Fruit fly (Drosophila melanogaster) whole organism, embryonic: ENCODE measurements around the gene Rbm13.
A peak's percentile ranks its signal among the peaks of the same experiment; 100 is the strongest.

Source experiments
- Awh ChIP-seq: fragments of 200-800 bp; sonication (Bioruptor generic); IDR thresholded peaks from 2 replicates; pipeline ENCODE4, ENCODE4 v1.3.6; 2022; ENCODE audit warnings: missing biosample characterization, missing genetic modification characterization
- BEAF-32 ChIP-seq: fragments of 200-800 bp; sonication (Bioruptor generic); optimal IDR thresholded peaks from 3 replicates; lab custom pipeline; 2017; ENCODE audit warnings: missing biosample characterization, missing genetic modification characterization, mild to moderate bottlenecking, moderate library complexity, missing genetic modification reagents
- Bgb ChIP-seq: fragments of 200-800 bp; sonication (Bioruptor generic); IDR thresholded peaks from 2 replicates; pipeline ENCODE4 v1.3.6; 2022; ENCODE audit warnings: missing biosample characterization, missing genetic modification characterization; ENCODE audit not compliant: partially characterized antibody
- CG14860 ChIP-seq: fragments of 200-800 bp; sonication (Bioruptor generic); IDR thresholded peaks from 3 replicates; pipeline ENCODE4 v1.3.6; 2022; ENCODE audit warnings: missing biosample characterization, missing genetic modification characterization; ENCODE audit not compliant: partially characterized antibody
- CG16813 ChIP-seq: fragments of 200-800 bp; sonication (Bioruptor generic); IDR thresholded peaks from 3 replicates; pipeline ENCODE4 v1.3.6; 2022; ENCODE audit warnings: missing biosample characterization, missing genetic modification characterization; ENCODE audit not compliant: partially characterized antibody
- CG17359 ChIP-seq: fragments of 200-800 bp; sonication (Bioruptor generic); optimal IDR thresholded peaks from 3 replicates; lab custom pipeline; 2018; ENCODE audit warnings: missing biosample characterization, mild to moderate bottlenecking, missing genetic modification characterization, moderate library complexity
- CG2116 ChIP-seq: fragments of 200-800 bp; sonication (Bioruptor generic); optimal IDR thresholded peaks from 3 replicates; lab custom pipeline; 2018; ENCODE audit warnings: missing biosample characterization, mild to moderate bottlenecking, missing genetic modification characterization
- CG2129 ChIP-seq: fragments of 200-800 bp; sonication (Bioruptor generic); IDR thresholded peaks from 2 replicates; pipeline ENCODE4 v1.3.6; 2022; ENCODE audit warnings: missing biosample characterization, missing genetic modification characterization; ENCODE audit not compliant: partially characterized antibody
- CG31224 ChIP-seq: fragments of 200-800 bp; sonication (Bioruptor generic); IDR thresholded peaks from 2 replicates; pipeline ENCODE4 v1.3.6; 2022; ENCODE audit warnings: missing biosample characterization, missing genetic modification characterization
- CG31441 ChIP-seq: fragments of 200-800 bp; sonication (Bioruptor generic); IDR thresholded peaks from 2 replicates; pipeline ENCODE4 v1.3.6; 2022; ENCODE audit warnings: missing biosample characterization, missing genetic modification characterization
- CG34224 ChIP-seq: fragments of 200-800 bp; sonication (Bioruptor generic); IDR thresholded peaks from 3 replicates; pipeline ENCODE4 v1.3.6; 2022; ENCODE audit warnings: missing biosample characterization, missing genetic modification characterization; ENCODE audit not compliant: partially characterized antibody
- CG3995 ChIP-seq: fragments of 200-800 bp; sonication (Bioruptor generic); optimal IDR thresholded peaks from 3 replicates; lab custom pipeline; 2016; ENCODE audit warnings: missing biosample characterization, missing genetic modification characterization
- CG6272 ChIP-seq: fragments of 200-800 bp; sonication (Bioruptor generic); IDR thresholded peaks from 2 replicates; pipeline ENCODE4 v1.3.6; 2022; ENCODE audit warnings: missing biosample characterization, missing genetic modification characterization
- CTCF ChIP-seq: fragments of 200-800 bp; sonication (Bioruptor generic); optimal IDR thresholded peaks from 2 replicates; lab custom pipeline; 2017; ENCODE audit warnings: missing biosample characterization, mild to moderate bottlenecking, missing genetic modification characterization, moderate library complexity
- CoRest ChIP-seq: fragments of 200-800 bp; sonication (Bioruptor generic); optimal IDR thresholded peaks from 3 replicates; lab custom pipeline; 2018; ENCODE audit warnings: missing biosample characterization, mild to moderate bottlenecking, missing genetic modification characterization, moderate library complexity
- Doc3 ChIP-seq: fragments of 200-800 bp; sonication (Bioruptor generic); IDR thresholded peaks from 3 replicates; pipeline ENCODE4 v1.3.6; 2022; ENCODE audit warnings: missing biosample characterization, missing genetic modification characterization; ENCODE audit not compliant: partially characterized antibody
- Dref ChIP-seq: fragments of 200-800 bp; sonication (Bioruptor generic); IDR thresholded peaks from 2 replicates; pipeline ENCODE4 v1.3.6; 2022; ENCODE audit warnings: missing biosample characterization, missing genetic modification characterization
- HLH3B ChIP-seq: fragments of 200-800 bp; sonication (Bioruptor generic); IDR thresholded peaks from 2 replicates; pipeline ENCODE4 v1.3.6; 2022; ENCODE audit warnings: missing biosample characterization, missing genetic modification characterization
- MBD-R2 ChIP-seq: fragments of 200-800 bp; sonication (Bioruptor generic); IDR thresholded peaks from 2 replicates; pipeline ENCODE4 v1.3.6; 2022; ENCODE audit warnings: missing biosample characterization, missing genetic modification characterization
- MESR4 ChIP-seq: fragments of 200-800 bp; sonication (Bioruptor generic); optimal IDR thresholded peaks from 2 replicates; lab custom pipeline; 2018; ENCODE audit warnings: missing biosample characterization, mild to moderate bottlenecking, missing genetic modification characterization, moderate library complexity
- MTF-1 ChIP-seq: fragments of 200-800 bp; sonication (Bioruptor generic); optimal IDR thresholded peaks from 2 replicates; lab custom pipeline; 2018; ENCODE audit warnings: missing biosample characterization, mild to moderate bottlenecking, missing genetic modification characterization, borderline replicate concordance
- NC2α ChIP-seq: fragments of 200-800 bp; sonication (Bioruptor generic); optimal IDR thresholded peaks from 2 replicates; lab custom pipeline; 2016; ENCODE audit warnings: missing biosample characterization, missing genetic modification characterization
- Nf-YA ChIP-seq: fragments of 200-800 bp; sonication (Bioruptor generic); IDR thresholded peaks from 2 replicates; pipeline ENCODE4 v1.3.6; 2022; ENCODE audit warnings: missing biosample characterization, missing genetic modification characterization
- Scr ChIP-seq: fragments of 200-800 bp; sonication (Bioruptor generic); IDR thresholded peaks from 2 replicates; pipeline ENCODE4 v1.3.6; 2022; ENCODE audit warnings: missing biosample characterization, missing genetic modification characterization; ENCODE audit not compliant: partially characterized antibody
- amos ChIP-seq: fragments of 200-800 bp; sonication (Bioruptor generic); IDR thresholded peaks from 2 replicates; pipeline ENCODE4 v1.3.6; 2022; ENCODE audit warnings: missing biosample characterization, missing genetic modification characterization; ENCODE audit not compliant: partially characterized antibody
- bbx ChIP-seq: fragments of 200-800 bp; sonication (Bioruptor generic); IDR thresholded peaks from 2 replicates; pipeline ENCODE4 v1.3.6; 2022; ENCODE audit warnings: missing biosample characterization, missing genetic modification characterization; ENCODE audit not compliant: partially characterized antibody
- eyg ChIP-seq: fragments of 200-800 bp; sonication (Bioruptor generic); optimal IDR thresholded peaks from 3 replicates; lab custom pipeline; 2016; ENCODE audit warnings: missing biosample characterization, missing genetic modification characterization
- gfzf ChIP-seq: fragments of 200-800 bp; sonication (Bioruptor generic); optimal IDR thresholded peaks from 2 replicates; lab custom pipeline; 2016; ENCODE audit warnings: missing biosample characterization, mild to moderate bottlenecking, missing genetic modification characterization, moderate library complexity
- hb ChIP-seq: fragments of 200-800 bp; sonication (Bioruptor generic); IDR thresholded peaks from 3 replicates; pipeline ENCODE4 v1.3.6; 2022; ENCODE audit warnings: missing biosample characterization, missing genetic modification characterization; ENCODE audit not compliant: partially characterized antibody
- jing ChIP-seq: fragments of 200-800 bp; sonication (Bioruptor generic); optimal IDR thresholded peaks from 2 replicates; lab custom pipeline; 2018; ENCODE audit warnings: missing biosample characterization, mild to moderate bottlenecking, missing genetic modification characterization
- nerfin-2 ChIP-seq: fragments of 200-800 bp; sonication (Bioruptor generic); IDR thresholded peaks from 2 replicates; pipeline ENCODE4 v1.3.6; 2022; ENCODE audit warnings: missing biosample characterization, missing genetic modification characterization; ENCODE audit not compliant: partially characterized antibody
- peb ChIP-seq: fragments of 200-800 bp; sonication (Bioruptor generic); IDR thresholded peaks from 2 replicates; pipeline ENCODE4 v1.3.6; 2022; ENCODE audit warnings: missing biosample characterization, missing genetic modification characterization
- row ChIP-seq: fragments of 200-800 bp; sonication (Bioruptor generic); IDR thresholded peaks from 3 replicates; pipeline ENCODE4 v1.3.6; 2022; ENCODE audit warnings: missing biosample characterization, missing genetic modification characterization
- scrt ChIP-seq: fragments of 200-800 bp; sonication (Bioruptor generic); optimal IDR thresholded peaks from 2 replicates; lab custom pipeline; 2018; ENCODE audit warnings: missing biosample characterization, mild to moderate bottlenecking, missing genetic modification characterization, moderate library complexity
- stwl ChIP-seq: fragments of 200-800 bp; sonication (Bioruptor generic); optimal IDR thresholded peaks from 3 replicates; lab custom pipeline; 2018; ENCODE audit warnings: missing biosample characterization, mild to moderate bottlenecking, missing genetic modification characterization, moderate library complexity
- tll ChIP-seq, 2 experiments: fragments of 200-800 bp in 1 of 2; fragments of >200 bp in 1 of 2; sonication (Bioruptor generic) in 1 of 2; optimal IDR thresholded peaks; 2 replicates each; lab custom pipeline; 2017 to 2019; ENCODE audit warnings: missing biosample characterization in 2 of 2, missing genetic modification characterization in 2 of 2, mild to moderate bottlenecking in 1 of 2, moderate library complexity in 1 of 2
- unc-4 ChIP-seq: fragments of 200-800 bp; sonication (Bioruptor generic); IDR thresholded peaks from 2 replicates; pipeline ENCODE4 v1.3.6; 2022; ENCODE audit warnings: missing biosample characterization, missing genetic modification characterization; ENCODE audit not compliant: partially characterized antibody
- unpg ChIP-seq: fragments of 200-800 bp; sonication (Bioruptor generic); optimal IDR thresholded peaks from 3 replicates; lab custom pipeline; 2018; ENCODE audit warnings: missing biosample characterization, mild to moderate bottlenecking, missing genetic modification characterization, moderate library complexity
- vnd ChIP-seq: fragments of 200-800 bp; sonication (Bioruptor generic); IDR thresholded peaks from 3 replicates; pipeline ENCODE4 v1.3.6; 2022; ENCODE audit warnings: missing biosample characterization, missing genetic modification characterization; ENCODE audit not compliant: partially characterized antibody

Gene Rbm13

dm6 chrX:8901447-8901846 lies at the start of gene Rbm13 (continued):
- no peak for TF ChIP-seq eyg (GFP tag; lab: Kevin White, UChicago)
- no peak for TF ChIP-seq scrt (GFP tag; lab: Kevin White, UChicago)
- no peak for TF ChIP-seq CG31441
- TF ChIP-seq MBD-R2 (GFP tag; lab: Robert Waterston, UW), result peak; percentile 27
- TF ChIP-seq bbx (GFP tag; lab: Robert Waterston, UW), result peak; percentile 77
- peak; percentile 90 for TF ChIP-seq Dref
- no peak for TF ChIP-seq tll (GFP tag; optimal IDR thresholded peaks at IDR 0.05; lab: Kevin White, UChicago)
- 0 out of 3 replicates have a peak, but pooled peaks have one; percentile 19 for TF ChIP-seq Doc3 (GFP tag; lab: Robert Waterston, UW)
- peak; percentile 47; the same call in 2 of the 3 replicates for TF ChIP-seq row (GFP tag; lab: Robert Waterston, UW)
- TF ChIP-seq unc-4 (GFP tag; lab: Robert Waterston, UW), result peak; percentile 72
- peak; percentile 70 for TF ChIP-seq BEAF-32 (GFP tag; lab: Kevin White, UChicago)
- peak; percentile 66 for TF ChIP-seq stwl (tag; lab: Kevin White, UChicago)
- no peak for TF ChIP-seq CG6272 (GFP tag; lab: Robert Waterston, UW)
- TF ChIP-seq CG2116 (GFP tag; lab: Kevin White, UChicago), result peak; percentile 38
- TF ChIP-seq CoRest (tag; lab: Kevin White, UChicago), result peak; percentile 1
- TF ChIP-seq nerfin-2 (GFP tag; lab: Robert Waterston, UW), result peak; percentile 28; the same call in 1 of the 2 replicates
- no peak for TF ChIP-seq MTF-1 (GFP tag; lab: Kevin White, UChicago)
- TF ChIP-seq Awh, result no peak
- no peak for TF ChIP-seq peb (GFP tag; lab: Robert Waterston, UW)
- TF ChIP-seq CG3995 (GFP tag; lab: Kevin White, UChicago), result peak; percentile 77
- TF ChIP-seq Bgb (GFP tag; lab: Robert Waterston, UW), result peak; percentile 79
- peak; percentile 70 for TF ChIP-seq amos (GFP tag; lab: Robert Waterston, UW)
- TF ChIP-seq Nf-YA (GFP tag; lab: Robert Waterston, UW), result no peak
- TF ChIP-seq CG34224 (GFP tag; lab: Robert Waterston, UW), result 0 out of 3 replicates have a peak, but pooled peaks have one; percentile 43
- no peak for TF ChIP-seq CG31224
- peak; percentile 69 for TF ChIP-seq Scr (GFP tag; lab: Robert Waterston, UW)
- no peak for TF ChIP-seq NC2α (GFP tag; lab: Kevin White, UChicago)
- TF ChIP-seq hb, result 0 out of 3 replicates have a peak, but pooled peaks have one; percentile 43
- no peak for TF ChIP-seq CG17359
- peak; percentile 39 for TF ChIP-seq MESR4
- peak; percentile 34 for TF ChIP-seq gfzf (GFP tag; lab: Kevin White, UChicago)
- no peak for TF ChIP-seq jing
- no peak for TF ChIP-seq unpg (GFP tag; lab: Kevin White, UChicago)
- peak; percentile 52; the same call in 2 of the 3 replicates for TF ChIP-seq CG16813 (GFP tag; lab: Robert Waterston, UW)
- no peak for TF ChIP-seq CTCF (GFP tag; lab: Kevin White, UChicago)
- no peak for TF ChIP-seq HLH3B (GFP tag; lab: Robert Waterston, UW)
- peak; percentile 16; the same call in 1 of the 3 replicates for TF ChIP-seq CG14860 (GFP tag; lab: Robert Waterston, UW)
- TF ChIP-seq CG2129 (GFP tag; lab: Robert Waterston, UW), result 0 out of 2 replicates have a peak, but pooled peaks have one; percentile 14
- TF ChIP-seq vnd (GFP tag; lab: Robert Waterston, UW), result peak; percentile 52; the same call in 2 of the 3 replicates
